Fruit fly (Drosophila melanogaster): ENCODE measurements around the gene hgo.

dm6 chr2L:11148969-11149368, 12.8 kb downstream of the hgo start, which contains the start of gene Gyc32E:
- no peak for TF ChIP-seq dmrt93B (GFP tag; optimal IDR thresholded peaks at IDR 0.05)
- TF ChIP-seq Hr83 (GFP tag; optimal IDR thresholded peaks at IDR 0.05; ENCODE audit: poor library complexity, severe bottlenecking) = no peak
- no peak for TF ChIP-seq rgr (GFP tag; optimal IDR thresholded peaks at IDR 0.05)
- no peak for TF ChIP-seq Dfd (GFP tag; optimal IDR thresholded peaks at IDR 0.05)
- TF ChIP-seq Hnf4 (GFP tag; optimal IDR thresholded peaks at IDR 0.05) = no peak
- no peak for TF ChIP-seq Dif (GFP tag; optimal IDR thresholded peaks at IDR 0.05; ENCODE audit: partially characterized antibody)
- TF ChIP-seq br (GFP tag; optimal IDR thresholded peaks at IDR 0.05) = no peak
- TF ChIP-seq dsf (GFP tag; optimal IDR thresholded peaks at IDR 0.05; ENCODE audit: borderline replicate concordance) = no peak
- TF ChIP-seq Sp1 (GFP tag; optimal IDR thresholded peaks at IDR 0.05) = no peak
- TF ChIP-seq Jra (GFP tag; optimal IDR thresholded peaks at IDR 0.05) = no peak
- TF ChIP-seq CG32264 (GFP tag; optimal IDR thresholded peaks at IDR 0.05) = no peak
- TF ChIP-seq h (GFP tag; optimal IDR thresholded peaks at IDR 0.05) = no peak
